Worm (Caenorhabditis elegans): Measurements from ENCODE around the gene sri-46.

Gene sri-46

DNA sequence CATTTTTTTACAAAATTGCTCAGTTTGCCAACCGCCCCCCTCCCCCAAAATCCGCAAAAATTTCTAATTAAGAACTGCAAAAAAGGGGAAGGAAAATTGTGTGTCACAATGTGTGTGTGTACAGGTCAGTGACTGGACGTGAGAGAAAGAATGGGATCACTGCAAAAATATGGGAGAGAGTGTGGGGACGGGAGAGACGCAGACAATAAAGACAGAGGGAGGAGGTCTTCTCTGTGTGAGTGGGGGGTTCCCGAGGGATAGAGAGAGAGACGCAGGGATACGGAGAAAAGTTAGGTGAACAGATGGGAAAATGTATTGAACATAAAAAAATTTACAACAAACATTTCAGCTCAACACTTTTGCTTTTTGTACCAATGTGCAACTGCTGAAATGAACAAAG, 45.0 kb downstream of the sri-46 start:
- TF ChIP-seq ceh-2 (tag; optimal IDR thresholded peaks at IDR 0.05) (peak; percentile 2), hlh-15 (tag; optimal IDR thresholded peaks at IDR 0.05) (no peak), hlh-13 (GFP tag; optimal IDR thresholded peaks at IDR 0.05) (no peak), pros-1 (tag; optimal IDR thresholded peaks at IDR 0.05) (no peak), ceh-31 (tag; optimal IDR thresholded peaks at IDR 0.05) (peak; percentile 61), unc-42 (tag; optimal IDR thresholded peaks at IDR 0.05) (peak; percentile 12), nfya-1 (tag; optimal IDR thresholded peaks at IDR 0.05) (peak; percentile 62), tbx-2 (tag; optimal IDR thresholded peaks at IDR 0.05) (peak; percentile 38), ceh-34 (tag; optimal IDR thresholded peaks at IDR 0.05) (peak; percentile 27), F13H6.1 (tag; optimal IDR thresholded peaks at IDR 0.05) (peak; percentile 4), nhr-232 (tag; optimal IDR thresholded peaks at IDR 0.05) (no peak), C08G9.2 (tag; optimal IDR thresholded peaks at IDR 0.05) (no peak), sox-4 (tag; optimal IDR thresholded peaks at IDR 0.05) (no peak), hlh-30 (tag; optimal IDR thresholded peaks at IDR 0.05; ENCODE audit: insufficient read depth) (peak; percentile 18), gmeb-2 (tag; optimal IDR thresholded peaks at IDR 0.05) (no peak), unc-55 (GFP tag; optimal IDR thresholded peaks at IDR 0.05) (peak; percentile 75)

DNA sequence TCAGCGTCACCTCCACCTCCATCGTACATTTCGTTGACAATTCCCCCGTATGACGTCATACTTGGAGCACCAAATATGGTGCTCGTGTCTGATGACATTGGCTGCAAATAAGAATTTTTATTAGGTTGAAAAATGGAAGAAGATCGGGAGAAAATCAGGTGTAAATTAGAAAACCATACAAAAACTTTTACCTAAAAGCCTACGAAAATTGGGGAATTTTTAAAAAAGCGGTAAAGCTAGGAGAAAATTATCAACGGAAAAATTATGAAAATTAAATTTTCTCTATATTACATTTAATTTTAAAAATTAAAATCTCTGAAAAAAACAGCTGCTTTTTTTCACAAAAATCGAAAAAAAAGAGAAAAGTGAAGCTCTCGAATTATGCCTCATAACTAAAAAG, 46.5 kb downstream of the sri-46 start, which contains the start of gene T04B8.5:
Gene T04B8.5 (minus strand): TSS at position 101 of the 400 bp plus-strand sequence.
- TF ChIP-seq ceh-24 (tag; optimal IDR thresholded peaks at IDR 0.05) (no peak), hlh-8 (tag; optimal IDR thresholded peaks at IDR 0.05) (no peak), npax-4 (tag; optimal IDR thresholded peaks at IDR 0.05) (no peak), pag-3 (tag; optimal IDR thresholded peaks at IDR 0.05; ENCODE audit: borderline replicate concordance) (no peak), dve-1 (tag; optimal IDR thresholded peaks at IDR 0.05) (no peak), tbx-7 (tag; optimal IDR thresholded peaks at IDR 0.05) (no peak), hlh-30 (tag; optimal IDR thresholded peaks at IDR 0.05; ENCODE audit: insufficient read depth) (no peak), lim-6 (tag; optimal IDR thresholded peaks at IDR 0.05) (no peak), ceh-9 (tag; optimal IDR thresholded peaks at IDR 0.05) (no peak), gmeb-2 (tag; optimal IDR thresholded peaks at IDR 0.05) (no peak), lin-11 (tag; optimal IDR thresholded peaks at IDR 0.05) (no peak), rnt-1 (tag; optimal IDR thresholded peaks at IDR 0.05) (no peak), sdc-2 (tag; optimal IDR thresholded peaks at IDR 0.05) (no peak), ahr-1 (tag; optimal IDR thresholded peaks at IDR 0.05) (no peak), T23F11.4 (GFP tag; optimal IDR thresholded peaks at IDR 0.05) (no peak), pha-4 (tag; optimal IDR thresholded peaks at IDR 0.05) (no peak), pax-1 (tag; optimal IDR thresholded peaks at IDR 0.05) (no peak)

DNA sequence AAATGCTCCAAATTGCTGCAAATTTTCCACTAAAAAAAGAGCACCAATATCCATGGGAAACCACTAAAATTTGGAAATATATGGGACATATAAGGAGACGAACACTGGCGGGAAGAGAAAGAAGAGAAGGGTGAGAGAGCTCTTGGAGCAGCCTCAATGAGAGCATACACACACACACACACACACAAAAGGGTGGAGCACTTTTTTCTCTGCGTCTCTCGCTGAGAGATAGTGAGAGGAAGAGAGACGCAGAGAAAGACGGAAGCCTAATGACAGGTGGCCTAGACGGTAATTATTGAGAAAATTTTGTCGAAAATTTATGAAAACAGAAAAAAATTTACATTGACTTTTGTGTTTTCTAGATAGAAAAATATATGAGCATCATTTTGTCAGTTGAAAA, 48.4 kb downstream of the sri-46 start:
- TF ChIP-seq ceh-14 (tag; optimal IDR thresholded peaks at IDR 0.05) (no peak), ceh-31 (tag; optimal IDR thresholded peaks at IDR 0.05) (peak; percentile 26), ceh-34 (tag; optimal IDR thresholded peaks at IDR 0.05) (peak; percentile 53), nfya-1 (tag; optimal IDR thresholded peaks at IDR 0.05) (peak; percentile 45), dmd-4 (tag; optimal IDR thresholded peaks at IDR 0.05; ENCODE audit: borderline replicate concordance) (no peak), pha-4 (tag; optimal IDR thresholded peaks at IDR 0.05) (no peak), unc-55 (GFP tag; optimal IDR thresholded peaks at IDR 0.05) (peak; percentile 26), pat-9 (tag; optimal IDR thresholded peaks at IDR 0.05) (no peak)

DNA sequence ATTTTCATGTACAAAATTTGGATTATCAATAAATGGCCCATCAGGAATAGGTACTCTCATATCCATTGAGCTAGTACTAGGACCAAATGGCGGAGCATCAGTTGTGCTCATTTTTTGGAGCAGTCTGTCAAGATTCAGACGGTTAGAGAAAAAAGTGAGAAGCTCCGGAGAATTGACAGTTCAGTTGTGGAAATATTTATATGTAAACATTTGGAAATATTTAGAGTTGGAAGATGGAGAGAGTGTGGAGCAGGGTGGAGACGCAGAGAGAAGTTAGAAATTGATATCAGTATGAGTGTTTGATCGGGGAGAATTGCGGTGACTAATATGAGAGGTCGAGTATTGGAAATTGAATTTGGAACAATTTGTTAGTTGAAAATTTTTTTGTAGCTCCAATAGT, 49.8 kb downstream of the sri-46 start:
- TF ChIP-seq che-1 (tag; optimal IDR thresholded peaks at IDR 0.05) (no peak), unc-86 (tag; optimal IDR thresholded peaks at IDR 0.05) (no peak), unc-3 (GFP tag; conservative IDR thresholded peaks at IDR 0.05) (no peak), unc-3 (tag; optimal IDR thresholded peaks at IDR 0.05) (no peak), ceh-18 (tag; optimal IDR thresholded peaks at IDR 0.05) (no peak), pha-2 (tag; optimal IDR thresholded peaks at IDR 0.05) (no peak), ceh-48 (tag; optimal IDR thresholded peaks at IDR 0.05) (no peak), dmd-4 (tag; optimal IDR thresholded peaks at IDR 0.05; ENCODE audit: borderline replicate concordance) (no peak), pha-4 (tag; optimal IDR thresholded peaks at IDR 0.05) (no peak), pag-3 (tag; optimal IDR thresholded peaks at IDR 0.05; ENCODE audit: borderline replicate concordance) (no peak), ztf-16 (tag; optimal IDR thresholded peaks at IDR 0.05) (no peak), npax-4 (tag; optimal IDR thresholded peaks at IDR 0.05) (no peak), ttx-3 (tag; optimal IDR thresholded peaks at IDR 0.05) (no peak), hlh-30 (tag; optimal IDR thresholded peaks at IDR 0.05; ENCODE audit: insufficient read depth) (no peak), C08G9.2 (tag; optimal IDR thresholded peaks at IDR 0.05) (no peak), pqm-1 (tag; optimal IDR thresholded peaks at IDR 0.05) (no peak), C38D4.7 (GFP tag; optimal IDR thresholded peaks at IDR 0.05) (no peak), madf-2 (tag; optimal IDR thresholded peaks at IDR 0.05) (no peak)

All from whole organism, late embryonic.